Worm (Caenorhabditis elegans): ENCODE data around the gene C28H8.3.

- no peak for TF ChIP-seq nhr-71 (tag; optimal IDR thresholded peaks at IDR 0.05)
- no peak for TF ChIP-seq egl-27 (tag; optimal IDR thresholded peaks at IDR 0.05)
- no peak for TF ChIP-seq nhr-90 (tag; optimal IDR thresholded peaks at IDR 0.05; ENCODE audit: poor library complexity)
- TF ChIP-seq C04F5.9 (tag; optimal IDR thresholded peaks at IDR 0.05) = no peak
- no peak for TF ChIP-seq elt-3 (tag; optimal IDR thresholded peaks at IDR 0.05)
- TF ChIP-seq ceh-8 (GFP tag; optimal IDR thresholded peaks at IDR 0.05) = no peak
- TF ChIP-seq tbx-2 (tag; optimal IDR thresholded peaks at IDR 0.05) = no peak
- TF ChIP-seq ceh-82 (tag; optimal IDR thresholded peaks at IDR 0.05) = no peak
- TF ChIP-seq lir-3 (tag; optimal IDR thresholded peaks at IDR 0.05; ENCODE audit: poor library complexity) = no peak
- no peak for TF ChIP-seq C16A3.4 (tag; optimal IDR thresholded peaks at IDR 0.05)
- TF ChIP-seq ama-1 (optimal IDR thresholded peaks at IDR 0.05) = no peak
- TF ChIP-seq unc-130 (tag; optimal IDR thresholded peaks at IDR 0.05) = no peak
Observed at ce11 chrIII:5892909-5893308, 15.6 kb upstream of the C28H8.3 start.
